Worm (Caenorhabditis elegans) whole organism, dauer: ENCODE data around the gene aptf-2.

Experiments used
- unc-62 ChIP-seq: sonication (generic microtip); optimal IDR thresholded peaks from 2 replicates; lab custom pipeline; 2017; ENCODE audit warnings: missing biosample characterization, missing genetic modification reagents, missing genetic modification characterization

aptf-2 gene

DNA sequence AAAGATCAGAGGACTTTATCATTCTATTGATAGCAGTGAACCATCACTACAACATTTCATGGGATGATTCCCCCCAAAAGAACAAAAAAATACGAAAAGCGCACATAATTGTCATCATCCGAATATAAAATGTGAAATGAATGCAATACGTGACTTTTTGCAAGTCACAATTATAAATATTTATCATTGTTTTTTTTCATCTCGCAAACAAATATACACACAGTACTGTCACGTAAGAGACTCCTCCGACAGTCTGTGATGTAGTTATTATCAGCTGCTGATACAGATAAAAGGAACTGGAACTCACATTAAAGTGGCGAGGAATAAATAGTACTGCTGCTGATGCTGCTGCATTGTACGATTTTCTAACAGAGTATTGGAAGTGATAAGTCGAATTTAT, 19.5 kb downstream of the aptf-2 start:
- no peak for TF ChIP-seq unc-62 (GFP tag; lab: Kevin White, UChicago)

DNA sequence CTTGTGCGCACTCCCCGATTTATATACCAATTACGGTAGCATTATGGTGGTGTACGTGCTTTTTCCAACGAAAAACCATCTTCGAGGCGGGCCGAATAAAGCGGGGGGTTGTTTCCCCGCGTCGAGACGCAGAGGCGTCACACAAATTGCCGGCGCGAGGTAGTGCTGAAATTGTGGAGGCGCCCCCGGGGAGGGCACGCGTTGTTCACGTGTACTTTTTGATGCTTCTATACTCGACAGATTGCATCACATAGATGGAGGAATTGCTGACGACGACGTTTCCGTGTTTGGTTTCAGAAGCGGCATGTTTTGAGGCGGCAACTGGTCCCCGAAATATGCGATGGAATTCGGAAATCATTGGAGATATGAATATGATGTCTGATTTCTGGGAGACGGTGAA, 20.6 kb downstream of the aptf-2 start:
- TF ChIP-seq unc-62 (GFP tag; lab: Kevin White, UChicago) = no peak

- TF ChIP-seq unc-62 (GFP tag; lab: Kevin White, UChicago) = no peak
Measured at ce11 chrIV:13394686-13395085, 21.2 kb downstream of the aptf-2 start.

DNA sequence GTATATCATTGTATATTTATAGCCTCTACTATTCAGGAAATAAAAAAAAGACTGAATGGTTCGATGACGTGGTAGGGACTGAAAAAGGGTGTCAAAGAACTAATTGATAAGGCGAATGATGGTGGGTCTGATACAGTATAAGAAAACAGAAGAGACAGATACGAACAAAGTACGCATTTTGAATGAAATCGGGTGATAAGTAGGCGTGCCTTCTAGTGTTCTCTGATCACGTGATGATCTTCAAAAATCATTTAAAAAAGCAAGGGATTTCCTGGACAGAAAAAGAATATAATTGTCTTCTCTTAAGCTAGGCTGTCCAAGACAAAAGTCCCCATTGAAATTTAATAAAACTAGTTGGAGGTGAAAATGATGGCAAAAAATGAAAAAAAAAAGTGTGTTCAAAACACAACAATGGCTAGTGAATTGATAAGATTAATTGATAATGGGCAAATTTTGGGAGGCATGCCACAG, 22.6 kb downstream of the aptf-2 start:
- no peak for TF ChIP-seq unc-62 (GFP tag; lab: Kevin White, UChicago)

DNA sequence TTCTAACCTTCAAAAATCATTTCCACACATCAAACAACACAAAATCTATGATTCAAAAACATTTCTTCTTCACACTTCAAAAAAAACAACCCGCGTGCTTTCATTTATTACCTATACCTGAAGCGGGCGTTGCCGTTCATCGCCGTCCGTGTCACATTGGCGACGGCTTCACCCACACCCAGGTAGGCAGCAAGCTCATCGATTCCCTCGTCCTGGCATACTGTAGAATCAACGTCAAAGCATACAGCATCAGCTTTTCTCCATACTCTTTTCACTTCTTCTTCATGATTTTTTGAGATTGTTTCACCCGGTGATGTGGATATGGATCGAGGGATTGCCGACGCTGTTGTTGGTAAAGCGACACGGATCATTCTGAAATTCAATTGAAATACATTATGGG, 23.6 kb downstream of the aptf-2 start:
- no peak for TF ChIP-seq unc-62 (GFP tag; lab: Kevin White, UChicago)

DNA sequence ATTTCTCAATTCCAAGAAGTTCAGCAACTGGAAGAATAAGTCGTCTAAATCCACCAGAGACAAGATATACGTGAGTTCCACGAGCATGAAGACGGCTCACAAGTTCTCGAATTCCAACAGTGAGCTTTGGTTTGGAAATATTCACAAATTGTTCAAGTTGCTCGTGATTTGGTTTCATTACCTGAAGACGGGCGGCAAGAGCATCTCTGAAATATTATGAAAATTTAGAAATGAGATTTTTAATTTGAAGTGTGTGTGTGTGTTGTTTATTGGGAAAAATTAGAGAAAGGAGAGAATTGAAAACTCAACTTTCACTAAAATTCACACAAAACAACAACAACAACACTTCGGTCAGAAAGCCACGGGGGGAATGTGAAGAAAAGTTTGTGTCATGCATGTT, 25.1 kb downstream of the aptf-2 start:
- TF ChIP-seq unc-62 (GFP tag; lab: Kevin White, UChicago) = no peak

ce11 chrIV:13389237-13389636, 26.6 kb downstream of the aptf-2 start:
- TF ChIP-seq unc-62 (GFP tag; lab: Kevin White, UChicago) = no peak

ce11 chrIV:13388779-13389178, 27.1 kb downstream of the aptf-2 start:
- TF ChIP-seq unc-62 (GFP tag; lab: Kevin White, UChicago) = no peak

DNA sequence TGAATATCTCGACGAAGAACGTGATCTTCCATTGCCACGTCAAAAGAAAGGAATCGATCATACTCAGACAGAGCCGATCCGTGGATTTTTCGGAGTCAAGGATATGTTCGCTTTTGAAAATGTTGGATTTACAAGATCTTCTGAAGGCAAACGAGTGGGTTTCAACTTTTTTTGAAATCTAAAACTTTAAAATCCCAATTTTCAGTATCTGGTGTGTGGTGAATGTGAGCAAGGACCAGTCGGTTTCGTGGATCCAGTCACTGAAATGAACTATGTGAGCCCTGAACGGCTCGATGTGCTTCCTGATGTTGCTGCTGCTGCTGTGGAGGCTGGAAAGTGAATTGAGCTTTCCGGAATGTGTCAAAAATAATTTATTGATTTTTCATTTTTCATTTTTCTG, 28.9 kb downstream of the aptf-2 start, which contains the start of gene lsm-3:
Gene lsm-3, plus strand, starts transcription at position 301 of the 400 bp plus-strand sequence.
- no peak for TF ChIP-seq unc-62 (GFP tag; lab: Kevin White, UChicago)

DNA sequence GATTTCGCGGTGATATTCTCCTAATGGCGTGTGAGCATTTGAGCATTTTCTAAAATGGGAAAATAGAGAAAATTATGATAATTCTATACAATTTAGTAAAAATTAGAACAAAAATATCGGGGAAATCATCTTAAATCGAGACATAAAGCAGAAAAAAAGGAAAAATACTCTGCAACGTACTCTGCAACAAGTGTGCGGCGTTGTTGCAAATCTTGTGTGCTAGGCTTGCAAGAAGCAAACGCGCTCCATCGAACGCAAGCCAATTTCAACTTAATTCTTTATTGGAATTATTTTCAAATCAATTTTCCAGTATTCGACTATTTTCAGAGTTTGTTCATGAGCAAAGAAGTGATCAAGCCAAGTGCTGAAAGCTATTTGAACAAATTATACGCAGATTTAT, 29.8 kb downstream of the aptf-2 start, which contains the start of the genes Y62E10A.20, Y62E10A.23 and mdt-9:
Gene Y62E10A.20, minus strand, starts transcription at position 49 of the 400 bp plus-strand sequence.
Gene Y62E10A.23, plus strand, starts transcription at position 282 of the 400 bp plus-strand sequence.
Gene mdt-9, plus strand, starts transcription at position 338 of the 400 bp plus-strand sequence.
- no peak for TF ChIP-seq unc-62 (GFP tag; lab: Kevin White, UChicago)

- TF ChIP-seq unc-62 (GFP tag; lab: Kevin White, UChicago) = no peak
Measured at ce11 chrIV:13383763-13384436, 32.0 kb downstream of the aptf-2 start, which contains the start of gene rab-19. Gene rab-19 (minus strand): TSS chrIV:13384386.

DNA sequence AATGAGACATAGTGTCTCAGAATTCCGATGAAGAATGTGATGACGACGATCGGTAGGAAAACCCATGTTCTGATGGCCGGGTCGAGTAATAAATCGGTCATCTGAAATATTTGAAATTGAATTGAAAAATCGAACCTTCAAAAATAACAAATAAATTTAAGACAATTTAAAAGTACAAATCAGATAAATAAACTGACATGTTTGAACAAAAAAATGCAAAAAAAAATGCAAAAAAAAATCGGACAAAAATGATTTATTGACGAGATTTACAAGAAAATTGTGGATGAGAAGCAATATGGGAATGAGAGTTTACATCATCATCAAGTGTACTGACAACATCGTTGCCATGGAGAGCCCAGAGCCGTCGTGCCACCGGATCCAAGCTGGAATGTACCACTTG, 34.0 kb downstream of the aptf-2 start, which contains the start of gene emc-3:
Gene emc-3, minus strand, starts transcription at position 101 of the 400 bp plus-strand sequence.
- no peak for TF ChIP-seq unc-62 (GFP tag; lab: Kevin White, UChicago)

ce11 chrIV:13380506-13380905, 35.3 kb downstream of the aptf-2 start:
- TF ChIP-seq unc-62 (GFP tag; lab: Kevin White, UChicago) = no peak

ce11 chrIV:13377716-13378115, 38.1 kb downstream of the aptf-2 start, which contains the start of gene mau-8:
Gene mau-8 (plus strand): TSS chrIV:13378016.
- TF ChIP-seq unc-62 (GFP tag; lab: Kevin White, UChicago) = no peak

DNA sequence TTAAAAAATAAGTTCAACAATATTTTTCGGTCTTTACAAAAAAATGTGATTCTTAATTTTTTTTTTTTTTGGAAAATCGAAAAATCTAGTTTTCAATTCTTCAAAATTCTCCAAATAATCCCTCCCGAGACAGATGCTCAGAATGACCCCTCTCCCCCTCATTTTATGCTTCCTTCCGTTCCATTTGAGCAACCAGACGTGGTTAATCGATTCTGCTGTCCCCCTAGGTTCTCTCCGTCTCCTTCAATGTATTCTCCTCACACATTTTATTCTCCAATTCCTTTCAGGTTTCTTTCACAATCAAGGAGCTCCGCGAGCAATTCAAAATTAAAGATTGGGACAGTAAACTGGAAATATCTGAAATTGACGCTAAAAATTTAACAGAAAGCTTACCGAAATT, 40.9 kb downstream of the aptf-2 start:
- no peak for TF ChIP-seq unc-62 (GFP tag; lab: Kevin White, UChicago)

- no peak for TF ChIP-seq unc-62 (GFP tag; lab: Kevin White, UChicago)
Measured at ce11 chrIV:13371699-13372098, 44.2 kb downstream of the aptf-2 start, which contains the start of gene Y62E10A.6. Gene Y62E10A.6 (plus strand): TSS chrIV:13371999.
